Worm (Caenorhabditis elegans) whole organism, young adult: Measurements from ENCODE around the gene ugt-48.

ENCODE experiments used
- ceh-58 ChIP-seq: fragments of 200-800 bp; sonication (Bioruptor generic); IDR thresholded peaks from 2 replicates; pipeline ENCODE4 v1.3.6; 2022; ENCODE audit warnings: missing genetic modification characterization, missing compliant biosample characterization
- dpff-1 ChIP-seq: sonication (generic microtip); optimal IDR thresholded peaks from 2 replicates; lab custom pipeline; 2017; ENCODE audit warnings: mild to moderate bottlenecking, missing genetic modification characterization, missing compliant biosample characterization
- hlh-26 ChIP-seq: fragments of 200-800 bp; sonication (Bioruptor generic); conservative IDR thresholded peaks from 2 replicates; pipeline ENCODE4 v1.3.6; 2022; ENCODE audit warnings: missing genetic modification reagents, missing genetic modification characterization, missing compliant biosample characterization
- pha-4 ChIP-seq: fragments of 150-350 bp; sonication (generic microtip); optimal IDR thresholded peaks from 2 replicates; lab custom pipeline; 2014; ENCODE audit warnings: missing biosample characterization, missing genetic modification reagents, missing genetic modification characterization
- zim-3 ChIP-seq: sonication (generic microtip); optimal IDR thresholded peaks from 2 replicates; lab custom pipeline; 2017; ENCODE audit warnings: mild to moderate bottlenecking, missing genetic modification characterization, moderate library complexity, missing compliant biosample characterization

DNA sequence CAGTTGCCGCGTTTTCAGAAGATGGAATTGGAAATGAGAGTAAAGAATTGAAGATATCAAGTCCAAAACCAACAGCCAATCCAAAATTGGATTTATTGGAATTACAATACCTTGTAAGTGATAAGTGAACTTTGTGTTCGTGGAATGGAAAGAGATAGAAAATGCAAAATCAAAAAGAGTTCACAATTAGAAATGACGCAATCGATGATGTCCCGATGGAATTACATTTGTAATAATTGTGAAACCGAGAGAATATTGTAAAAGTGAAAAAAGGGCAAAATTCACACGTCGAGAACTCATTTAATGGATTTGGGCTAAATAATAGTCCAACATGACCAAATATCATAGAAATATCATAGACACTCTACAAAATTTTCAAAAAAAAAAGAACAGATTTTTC lies 22.7 kb downstream of the ugt-48 start:
- TF ChIP-seq pha-4 (tag; lab: Kevin White, UChicago) (no peak), zim-3 (tag; lab: Kevin White, UChicago) (no peak), ceh-58 (no peak), hlh-26 (GFP tag; lab: Robert Waterston, UW) (no peak), dpff-1 (tag; lab: Kevin White, UChicago) (no peak)
